Worm (Caenorhabditis elegans): ENCODE results near the gene F40H3.2.

DNA sequence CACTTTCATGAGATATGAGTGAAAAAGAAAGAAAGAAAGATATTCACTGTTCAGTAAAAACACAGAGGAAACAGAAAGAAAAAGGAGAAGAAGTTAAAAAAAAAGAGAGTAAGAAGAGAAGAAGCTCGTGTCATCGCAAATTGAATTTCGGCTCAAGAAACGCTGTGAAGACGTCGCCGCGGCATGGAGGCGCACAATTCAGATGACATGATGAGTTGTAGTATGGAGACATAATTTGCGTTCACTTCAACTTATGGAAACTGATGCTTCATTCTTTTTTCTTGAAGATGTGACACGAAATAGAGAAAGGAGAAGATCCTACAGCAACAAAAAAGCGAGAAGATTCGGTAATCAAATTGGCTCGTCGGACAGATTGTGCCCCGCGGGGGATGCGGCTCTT lies 25.1 kb upstream of the F40H3.2 start:
- TF ChIP-seq ces-1 (GFP tag; optimal IDR thresholded peaks at IDR 0.05) = peak; percentile 92
- no peak for TF ChIP-seq mab-5 (tag; optimal IDR thresholded peaks at IDR 0.05)
- no peak for TF ChIP-seq nhr-12 (tag; optimal IDR thresholded peaks at IDR 0.05)
